Fruit fly (Drosophila melanogaster) S2 (cell line): Measurements from ENCODE around the gene CG17349.

Experiments used
- CG8478 ChIP-seq: fragments of >200 bp; optimal IDR thresholded peaks from 2 replicates; lab custom pipeline; 2018
- CTCF ChIP-seq, 2 experiments: fragments of >200 bp; optimal IDR thresholded peaks; 2 replicates each; lab custom pipeline; 2018

dm6 chr2L:19366301-19366700, 3.9 kb upstream of the CG17349 start:
- TF ChIP-seq CTCF (optimal IDR thresholded peaks at IDR 0.05; lab: Kevin White, UChicago) (no peak), CG8478 (no peak)
